Worm (Caenorhabditis elegans) whole organism, early embryonic: ENCODE results near the gene smap-1.

Source experiments
- B0310.2 ChIP-seq: sonication (generic microtip); optimal IDR thresholded peaks from 2 replicates; lab custom pipeline; 2016; ENCODE audit warnings: mild to moderate bottlenecking, missing genetic modification characterization, missing compliant biosample characterization
- F13C5.2 ChIP-seq: sonication (generic microtip); optimal IDR thresholded peaks from 2 replicates; lab custom pipeline; 2017; ENCODE audit warnings: mild to moderate bottlenecking, missing genetic modification characterization, inconsistent platforms, missing compliant biosample characterization
- ama-1 ChIP-seq: fragments of 150-350 bp; optimal IDR thresholded peaks from 2 replicates; lab custom pipeline; 2014
- ceh-13 ChIP-seq: fragments of 200-800 bp; sonication (Bioruptor generic); optimal IDR thresholded peaks from 2 replicates; lab custom pipeline; 2018; ENCODE audit warnings: mild to moderate bottlenecking, missing genetic modification characterization, missing compliant biosample characterization
- ceh-36 ChIP-seq: sonication (generic microtip); optimal IDR thresholded peaks from 2 replicates; lab custom pipeline; 2016; ENCODE audit warnings: missing genetic modification characterization, inconsistent platforms, missing compliant biosample characterization
- ets-7 ChIP-seq: sonication (generic microtip); optimal IDR thresholded peaks from 2 replicates; lab custom pipeline; 2016; ENCODE audit warnings: missing genotype, missing genetic modification characterization, missing compliant biosample characterization
- flt-1 ChIP-seq: fragments of 200-800 bp; sonication (Bioruptor generic); IDR thresholded peaks from 2 replicates; pipeline ENCODE4 v1.3.6; 2022; ENCODE audit warnings: missing genetic modification characterization, missing compliant biosample characterization
- hmbx-1 ChIP-seq: sonication (generic microtip); optimal IDR thresholded peaks from 2 replicates; lab custom pipeline; 2016; ENCODE audit warnings: mild to moderate bottlenecking, missing genetic modification characterization, missing compliant biosample characterization
- hmg-4 ChIP-seq: fragments of 200-800 bp; sonication (Bioruptor generic); optimal IDR thresholded peaks from 2 replicates; lab custom pipeline; 2018; ENCODE audit warnings: mild to moderate bottlenecking, missing genetic modification characterization, missing compliant biosample characterization
- hnd-1 ChIP-seq: sonication (generic microtip); optimal IDR thresholded peaks from 2 replicates; lab custom pipeline; 2016; ENCODE audit warnings: missing genetic modification characterization, missing compliant biosample characterization
- scrt-1 ChIP-seq: fragments of 200-800 bp; sonication (Bioruptor generic); IDR thresholded peaks from 2 replicates; pipeline ENCODE4 v1.3.6; 2022; ENCODE audit warnings: missing genetic modification characterization, missing compliant biosample characterization
- sea-1 ChIP-seq: fragments of 200-800 bp; sonication (Bioruptor generic); conservative IDR thresholded peaks from 2 replicates; pipeline ENCODE4 v1.3.6; 2022; ENCODE audit warnings: missing genetic modification characterization, missing compliant biosample characterization
- tbx-37 ChIP-seq: fragments of 200-800 bp; sonication (Bioruptor generic); conservative IDR thresholded peaks from 2 replicates; pipeline ENCODE4 v1.3.6; 2022; ENCODE audit warnings: missing genetic modification reagents, missing genetic modification characterization, missing compliant biosample characterization
- tra-4 ChIP-seq: sonication (generic microtip); optimal IDR thresholded peaks from 2 replicates; lab custom pipeline; 2017; ENCODE audit warnings: missing genetic modification characterization, missing compliant biosample characterization

DNA sequence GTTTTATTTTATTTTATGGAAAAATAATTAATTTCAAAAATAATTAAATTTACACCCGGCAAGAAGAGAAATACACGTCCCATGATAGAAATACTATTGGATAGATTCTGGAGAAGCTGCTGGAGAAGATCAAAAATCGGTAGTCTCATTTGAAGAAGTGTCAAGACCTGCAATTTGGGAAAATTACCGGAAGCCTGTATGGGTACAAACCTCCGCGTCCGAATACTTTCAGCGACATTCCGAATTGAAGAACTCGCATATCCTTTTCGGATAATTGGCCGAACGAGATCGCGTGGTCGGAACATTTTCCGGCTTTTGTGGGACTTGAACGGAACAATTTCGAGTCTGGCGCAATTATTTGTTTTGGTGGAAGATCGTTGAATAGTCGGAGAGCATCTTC lies 31.1 kb downstream of the smap-1 start:
- TF ChIP-seq ama-1 (lab: Kevin White, UChicago) (no peak), B0310.2 (tag; lab: Kevin White, UChicago) (no peak), ceh-13 (GFP tag; lab: Kevin White, UChicago) (no peak), hmg-4 (GFP tag; lab: Kevin White, UChicago) (no peak), tbx-37 (GFP tag; lab: Robert Waterston, UW) (no peak), ets-7 (tag; lab: Kevin White, UChicago) (no peak), tra-4 (tag; lab: Kevin White, UChicago) (no peak), flt-1 (GFP tag; lab: Robert Waterston, UW) (no peak), sea-1 (no peak), F13C5.2 (tag; lab: Kevin White, UChicago) (no peak), ceh-36 (tag; lab: Kevin White, UChicago) (no peak), scrt-1 (no peak), hmbx-1 (tag; lab: Kevin White, UChicago) (no peak), hnd-1 (no peak)
